Fruit fly (Drosophila melanogaster): ENCODE results near the gene RFeSP.

RFeSP gene

dm6 chr2L:1624750-1625149, 10.8 kb upstream of the RFeSP start (continued):
- TF ChIP-seq hth (optimal IDR thresholded peaks at IDR 0.05) (no peak), H2.0 (GFP tag; IDR thresholded peaks at IDR 0.05) (peak; percentile 85), unpg (GFP tag; optimal IDR thresholded peaks at IDR 0.05) (peak; percentile 53), Dp (GFP tag; optimal IDR thresholded peaks at IDR 0.05) (no peak), slou (GFP tag; optimal IDR thresholded peaks at IDR 0.05) (peak; percentile 26), HmgD (GFP tag; optimal IDR thresholded peaks at IDR 0.05) (peak; percentile 34), Med (GFP tag) (peak; percentile 96), kah (GFP tag; optimal IDR thresholded peaks at IDR 0.05) (peak; percentile 13), CG12391 (tag; optimal IDR thresholded peaks at IDR 0.05) (peak; percentile 72), toy (GFP tag; IDR thresholded peaks at IDR 0.05) (peak; percentile 66), fru (optimal IDR thresholded peaks at IDR 0.05) (no peak), hkb (optimal IDR thresholded peaks at IDR 0.05) (peak; percentile 99), hkb (GFP tag; IDR thresholded peaks at IDR 0.05) (peak; percentile 88), vvl (GFP tag; IDR thresholded peaks at IDR 0.05) (peak; percentile 93), CG17186 (GFP tag; optimal IDR thresholded peaks at IDR 0.05) (no peak), dm (GFP tag; optimal IDR thresholded peaks at IDR 0.05) (peak; percentile 1), CG15479 (GFP tag; optimal IDR thresholded peaks at IDR 0.05) (no peak), CG17328 (GFP tag; IDR thresholded peaks at IDR 0.05) (peak; percentile 85), Ets65A (GFP tag) (peak; percentile 96), br (optimal IDR thresholded peaks at IDR 0.05) (no peak), CG4707 (GFP tag; optimal IDR thresholded peaks at IDR 0.05) (no peak), CG18011 (GFP tag; optimal IDR thresholded peaks at IDR 0.05) (peak; percentile 8), NC2α (GFP tag; optimal IDR thresholded peaks at IDR 0.05) (no peak), yki (optimal IDR thresholded peaks at IDR 0.05) (no peak), dmrt11E (tag; optimal IDR thresholded peaks at IDR 0.05) (no peak), Sry-δ (GFP tag; optimal IDR thresholded peaks at IDR 0.05) (peak; percentile 41), CG31441 (GFP tag; IDR thresholded peaks at IDR 0.05) (peak; percentile 65), Hr3 (GFP tag; optimal IDR thresholded peaks at IDR 0.05) (peak; percentile 65), odd (GFP tag; optimal IDR thresholded peaks at IDR 0.05) (no peak), zfh1 (GFP tag; IDR thresholded peaks at IDR 0.05) (peak; percentile 86; the same call in 2 of the 3 replicates), dan (GFP tag; IDR thresholded peaks at IDR 0.05) (no peak), Sox102F (GFP tag; optimal IDR thresholded peaks at IDR 0.05) (peak; percentile 78), tll (GFP tag; optimal IDR thresholded peaks at IDR 0.05) (no peak), row (GFP tag; IDR thresholded peaks at IDR 0.05) (peak; percentile 95), ci (GFP tag; IDR thresholded peaks at IDR 0.05) (peak; percentile 92), CG8478 (optimal IDR thresholded peaks at IDR 0.05) (no peak), CG12659 (GFP tag; optimal IDR thresholded peaks at IDR 0.05) (peak; percentile 79), CG42726 (GFP tag; IDR thresholded peaks at IDR 0.05; ENCODE audit: partially characterized antibody) (no peak), pnt (GFP tag; optimal IDR thresholded peaks at IDR 0.05) (peak; percentile 73), rib (GFP tag; IDR thresholded peaks at IDR 0.05) (peak; percentile 88), Dfd (GFP tag; optimal IDR thresholded peaks at IDR 0.05) (no peak), Antp (GFP tag; optimal IDR thresholded peaks at IDR 0.05) (peak; percentile 85), CG14441 (GFP tag; IDR thresholded peaks at IDR 0.05) (peak; percentile 89), stwl (tag; optimal IDR thresholded peaks at IDR 0.05) (no peak), otp (GFP tag; IDR thresholded peaks at IDR 0.05) (peak; percentile 72), BtbVII (GFP tag; optimal IDR thresholded peaks at IDR 0.05) (peak; percentile 60), Mes4 (GFP tag; optimal IDR thresholded peaks at IDR 0.05) (peak; percentile 37), CG30403 (GFP tag; optimal IDR thresholded peaks at IDR 0.05) (peak; percentile 76), bbx (GFP tag; IDR thresholded peaks at IDR 0.05; ENCODE audit: partially characterized antibody) (no peak), CG12744 (GFP tag; optimal IDR thresholded peaks at IDR 0.05) (peak; percentile 25), CG10321 (GFP tag; IDR thresholded peaks at IDR 0.05) (peak; percentile 50; the same call in 1 of the 2 replicates), gsb-n (tag; optimal IDR thresholded peaks at IDR 0.05) (no peak), CG14860 (GFP tag; IDR thresholded peaks at IDR 0.05; ENCODE audit: partially characterized antibody) (no peak), pho (GFP tag; optimal IDR thresholded peaks at IDR 0.05) (peak; percentile 59)

Measured in whole organism, embryonic.